Fruit fly (Drosophila melanogaster) whole organism, prepupa: Measurements from ENCODE around the gene Rdl.
A peak's percentile ranks its signal among the peaks of the same experiment; 100 is the strongest.

Experiments used
- Blimp-1 ChIP-seq: fragments of 200-800 bp; sonication (Bioruptor generic); optimal IDR thresholded peaks from 3 replicates; lab custom pipeline; 2017; ENCODE audit warnings: missing biosample characterization, missing genetic modification characterization, mild to moderate bottlenecking, moderate library complexity, missing genetic modification reagents
- CG10631 ChIP-seq: fragments of 200-800 bp; sonication (Bioruptor generic); optimal IDR thresholded peaks from 2 replicates; lab custom pipeline; 2016; ENCODE audit warnings: missing biosample characterization, missing genetic modification characterization
- CG10669 ChIP-seq: fragments of 200-800 bp; sonication (Bioruptor generic); optimal IDR thresholded peaks from 3 replicates; lab custom pipeline; 2018; ENCODE audit warnings: missing biosample characterization, mild to moderate bottlenecking, missing genetic modification characterization, moderate library complexity
- CG11762 ChIP-seq: fragments of 200-800 bp; sonication (Bioruptor generic); optimal IDR thresholded peaks from 3 replicates; lab custom pipeline; 2016; ENCODE audit warnings: missing biosample characterization, missing genetic modification characterization; ENCODE audit not compliant: insufficient read depth
- CG11902 ChIP-seq: fragments of 200-800 bp; sonication (Bioruptor generic); optimal IDR thresholded peaks from 3 replicates; lab custom pipeline; 2016; ENCODE audit warnings: missing biosample characterization, missing genetic modification characterization
- CG15336 ChIP-seq: fragments of 200-800 bp; sonication (Bioruptor generic); IDR thresholded peaks from 2 replicates; pipeline ENCODE4 v1.3.6; 2022; ENCODE audit warnings: missing biosample characterization, missing genetic modification characterization
- CG1621 ChIP-seq: fragments of 200-800 bp; sonication (Bioruptor generic); optimal IDR thresholded peaks from 3 replicates; lab custom pipeline; 2018; ENCODE audit warnings: missing biosample characterization, mild to moderate bottlenecking, missing genetic modification characterization
- CG3032 ChIP-seq: fragments of 200-800 bp; optimal IDR thresholded peaks from 2 replicates; lab custom pipeline; 2019; ENCODE audit warnings: missing biosample characterization, mild to moderate bottlenecking, missing genetic modification characterization, moderate library complexity
- CG31627 ChIP-seq: fragments of 200-800 bp; sonication (Bioruptor generic); optimal IDR thresholded peaks from 3 replicates; lab custom pipeline; 2016; ENCODE audit warnings: missing biosample characterization, missing genetic modification characterization
- CG32006 ChIP-seq: fragments of 200-800 bp; sonication (Bioruptor generic); optimal IDR thresholded peaks from 3 replicates; lab custom pipeline; 2017; ENCODE audit warnings: missing biosample characterization, mild to moderate bottlenecking, missing genetic modification characterization
- CG34406 ChIP-seq: fragments of 200-800 bp; sonication (Bioruptor generic); optimal IDR thresholded peaks from 3 replicates; lab custom pipeline; 2016; ENCODE audit warnings: missing biosample characterization, missing genetic modification characterization
- CG3919 ChIP-seq: fragments of 200-800 bp; sonication (Bioruptor generic); optimal IDR thresholded peaks from 3 replicates; lab custom pipeline; 2016; ENCODE audit warnings: missing biosample characterization, missing genetic modification characterization
- CG4318 ChIP-seq: fragments of 200-800 bp; sonication (Bioruptor generic); optimal IDR thresholded peaks from 3 replicates; lab custom pipeline; 2017; ENCODE audit warnings: missing biosample characterization, mild to moderate bottlenecking, missing genetic modification characterization
- CG6792 ChIP-seq: fragments of 200-800 bp; sonication (Bioruptor generic); optimal IDR thresholded peaks from 3 replicates; lab custom pipeline; 2016; ENCODE audit warnings: missing biosample characterization, missing genetic modification characterization
- CG6808 ChIP-seq: fragments of 200-800 bp; sonication (Bioruptor generic); optimal IDR thresholded peaks from 3 replicates; lab custom pipeline; 2017; ENCODE audit warnings: missing biosample characterization, missing genetic modification characterization, mild to moderate bottlenecking, moderate library complexity, missing genetic modification reagents
- CG6854 ChIP-seq: fragments of 200-800 bp; sonication (Bioruptor generic); optimal IDR thresholded peaks from 2 replicates; lab custom pipeline; 2017; ENCODE audit warnings: missing biosample characterization, mild to moderate bottlenecking, missing genetic modification characterization
- CG8119 ChIP-seq: fragments of 200-800 bp; sonication (Bioruptor generic); IDR thresholded peaks from 3 replicates; pipeline ENCODE4 v1.3.6; 2022; ENCODE audit warnings: missing biosample characterization, missing genetic modification characterization
- CG8319 ChIP-seq: fragments of 200-800 bp; sonication (Bioruptor generic); optimal IDR thresholded peaks from 3 replicates; lab custom pipeline; 2016; ENCODE audit warnings: missing biosample characterization, missing genetic modification characterization
- CG8632 ChIP-seq: fragments of 200-800 bp; sonication (Bioruptor generic); optimal IDR thresholded peaks from 3 replicates; lab custom pipeline; 2016; ENCODE audit warnings: missing biosample characterization, missing genetic modification characterization
- CG9139 ChIP-seq: fragments of 200-800 bp; sonication (Bioruptor generic); optimal IDR thresholded peaks from 3 replicates; lab custom pipeline; 2017; ENCODE audit warnings: missing biosample characterization, mild to moderate bottlenecking, missing genetic modification characterization
- Eip75B ChIP-seq: fragments of 200-800 bp; sonication (Bioruptor generic); optimal IDR thresholded peaks from 3 replicates; lab custom pipeline; 2016; ENCODE audit warnings: missing biosample characterization, missing genetic modification characterization
- Eip78C ChIP-seq: fragments of 200-800 bp; sonication (Bioruptor generic); peaks from one replicate; lab custom pipeline; 2016; ENCODE audit warnings: missing biosample characterization, missing genetic modification characterization
- Eip93F ChIP-seq: fragments of 200-800 bp; sonication (Bioruptor generic); optimal IDR thresholded peaks from 2 replicates; lab custom pipeline; 2016; ENCODE audit warnings: missing biosample characterization, mild to moderate bottlenecking, missing genetic modification characterization
- Ets21C ChIP-seq: fragments of 200-800 bp; sonication (Bioruptor generic); optimal IDR thresholded peaks from 3 replicates; lab custom pipeline; 2016; ENCODE audit warnings: missing biosample characterization, missing genetic modification characterization
- Ets96B ChIP-seq: fragments of 200-800 bp; optimal IDR thresholded peaks from 2 replicates; lab custom pipeline; 2019; ENCODE audit warnings: missing biosample characterization, mild to moderate bottlenecking, missing genetic modification characterization, moderate library complexity
- Gug ChIP-seq: fragments of 200-800 bp; sonication (Bioruptor generic); IDR thresholded peaks from 2 replicates; pipeline ENCODE4 v1.3.6; 2022; ENCODE audit warnings: missing biosample characterization, missing genetic modification characterization
- Hr38 ChIP-seq: sonication (Bioruptor generic); optimal IDR thresholded peaks from 2 replicates; lab custom pipeline; 2016; ENCODE audit warnings: missing biosample characterization, missing genetic modification characterization
- Hr4 ChIP-seq: fragments of 200-800 bp; sonication (Bioruptor generic); optimal IDR thresholded peaks from 3 replicates; lab custom pipeline; 2016; ENCODE audit warnings: missing biosample characterization, missing genetic modification characterization
- Lpt ChIP-seq: fragments of 200-800 bp; sonication (Bioruptor generic); optimal IDR thresholded peaks from 3 replicates; lab custom pipeline; 2016; ENCODE audit warnings: missing biosample characterization, missing genetic modification characterization
- OdsH ChIP-seq: fragments of 200-800 bp; sonication (Bioruptor generic); optimal IDR thresholded peaks from 3 replicates; lab custom pipeline; 2016; ENCODE audit warnings: missing biosample characterization, missing genetic modification characterization
- Smox ChIP-seq: fragments of 200-800 bp; sonication (Bioruptor generic); optimal IDR thresholded peaks from 3 replicates; lab custom pipeline; 2016; ENCODE audit warnings: missing biosample characterization, missing genetic modification characterization
- Sox102F ChIP-seq: fragments of 200-800 bp; sonication (Bioruptor generic); optimal IDR thresholded peaks from 2 replicates; lab custom pipeline; 2016; ENCODE audit warnings: missing biosample characterization, mild to moderate bottlenecking, missing genetic modification characterization
- Sox14 ChIP-seq: fragments of 200-800 bp; sonication (Bioruptor generic); optimal IDR thresholded peaks from 3 replicates; lab custom pipeline; 2016; ENCODE audit warnings: missing biosample characterization, missing genetic modification characterization
- Sox15 ChIP-seq: fragments of 200-800 bp; sonication (Bioruptor generic); optimal IDR thresholded peaks from 3 replicates; lab custom pipeline; 2016; ENCODE audit warnings: missing biosample characterization, missing genetic modification characterization
- achi ChIP-seq: fragments of 200-800 bp; sonication (Bioruptor generic); optimal IDR thresholded peaks from 3 replicates; lab custom pipeline; 2016; ENCODE audit warnings: missing biosample characterization, missing genetic modification characterization
- acj6 ChIP-seq: fragments of 200-800 bp; sonication (Bioruptor generic); optimal IDR thresholded peaks from 3 replicates; lab custom pipeline; 2016; ENCODE audit warnings: missing biosample characterization, missing genetic modification characterization
- dac ChIP-seq: fragments of 200-800 bp; sonication (Bioruptor generic); optimal IDR thresholded peaks from 2 replicates; lab custom pipeline; 2017; ENCODE audit warnings: missing biosample characterization, mild to moderate bottlenecking, missing genetic modification characterization
- dsx ChIP-seq: fragments of 200-800 bp; optimal IDR thresholded peaks from 3 replicates; lab custom pipeline; 2019; ENCODE audit warnings: missing biosample characterization, mild to moderate bottlenecking, missing genetic modification characterization, moderate library complexity; ENCODE audit not compliant: poor library complexity, severe bottlenecking
- eg ChIP-seq: fragments of 200-800 bp; sonication (Bioruptor generic); IDR thresholded peaks from 3 replicates; pipeline ENCODE4 v1.3.6; 2022; ENCODE audit warnings: missing biosample characterization, missing genetic modification characterization
- esn ChIP-seq: fragments of 200-800 bp; sonication (Bioruptor generic); optimal IDR thresholded peaks from 2 replicates; lab custom pipeline; 2016; ENCODE audit warnings: missing biosample characterization, mild to moderate bottlenecking, missing genetic modification characterization, moderate library complexity
- fd59A ChIP-seq: fragments of 200-800 bp; sonication (Bioruptor generic); optimal IDR thresholded peaks from 2 replicates; lab custom pipeline; 2017; ENCODE audit warnings: missing biosample characterization, mild to moderate bottlenecking, missing genetic modification characterization, missing genetic modification reagents
- fd85E ChIP-seq: fragments of 200-800 bp; sonication (Bioruptor generic); optimal IDR thresholded peaks from 3 replicates; lab custom pipeline; 2016; ENCODE audit warnings: missing biosample characterization, missing genetic modification characterization
- fkh ChIP-seq: fragments of 200-800 bp; sonication (Bioruptor generic); optimal IDR thresholded peaks from 3 replicates; lab custom pipeline; 2017; ENCODE audit warnings: missing biosample characterization, mild to moderate bottlenecking, missing genetic modification characterization, moderate library complexity
- lz ChIP-seq: fragments of 200-800 bp; sonication (Bioruptor generic); optimal IDR thresholded peaks from 3 replicates; lab custom pipeline; 2016; ENCODE audit warnings: missing biosample characterization, missing genetic modification characterization
- pdm3 ChIP-seq: fragments of 200-800 bp; sonication (Bioruptor generic); optimal IDR thresholded peaks from 3 replicates; lab custom pipeline; 2016; ENCODE audit warnings: missing biosample characterization, missing genetic modification characterization
- salr ChIP-seq, 2 experiments: fragments of 200-800 bp; sonication (Bioruptor generic); optimal IDR thresholded peaks; 3 replicates each; lab custom pipeline; 2016 to 2018; ENCODE audit warnings: missing biosample characterization in 2 of 2, missing genetic modification characterization in 2 of 2, mild to moderate bottlenecking in 1 of 2
- spab ChIP-seq: fragments of 200-800 bp; sonication (Bioruptor generic); optimal IDR thresholded peaks from 2 replicates; lab custom pipeline; 2017; ENCODE audit warnings: missing biosample characterization, mild to moderate bottlenecking, missing genetic modification characterization, missing genetic modification reagents
- ss ChIP-seq, 2 experiments: fragments of 200-800 bp; sonication (Bioruptor generic); optimal IDR thresholded peaks; 2 replicates in 1 of 2; 3 replicates in 1 of 2; lab custom pipeline; 2017 to 2018; ENCODE audit warnings: mild to moderate bottlenecking in 2 of 2, missing biosample characterization in 2 of 2, missing genetic modification characterization in 2 of 2, moderate library complexity in 1 of 2
- svp ChIP-seq: fragments of 200-800 bp; sonication (Bioruptor generic); peaks from one replicate; lab custom pipeline; 2016; ENCODE audit warnings: missing biosample characterization, missing genetic modification characterization
- vri ChIP-seq: fragments of 200-800 bp; sonication (Bioruptor generic); optimal IDR thresholded peaks from 3 replicates; lab custom pipeline; 2016; ENCODE audit warnings: missing biosample characterization, mild to moderate bottlenecking, missing genetic modification characterization

Gene Rdl

DNA sequence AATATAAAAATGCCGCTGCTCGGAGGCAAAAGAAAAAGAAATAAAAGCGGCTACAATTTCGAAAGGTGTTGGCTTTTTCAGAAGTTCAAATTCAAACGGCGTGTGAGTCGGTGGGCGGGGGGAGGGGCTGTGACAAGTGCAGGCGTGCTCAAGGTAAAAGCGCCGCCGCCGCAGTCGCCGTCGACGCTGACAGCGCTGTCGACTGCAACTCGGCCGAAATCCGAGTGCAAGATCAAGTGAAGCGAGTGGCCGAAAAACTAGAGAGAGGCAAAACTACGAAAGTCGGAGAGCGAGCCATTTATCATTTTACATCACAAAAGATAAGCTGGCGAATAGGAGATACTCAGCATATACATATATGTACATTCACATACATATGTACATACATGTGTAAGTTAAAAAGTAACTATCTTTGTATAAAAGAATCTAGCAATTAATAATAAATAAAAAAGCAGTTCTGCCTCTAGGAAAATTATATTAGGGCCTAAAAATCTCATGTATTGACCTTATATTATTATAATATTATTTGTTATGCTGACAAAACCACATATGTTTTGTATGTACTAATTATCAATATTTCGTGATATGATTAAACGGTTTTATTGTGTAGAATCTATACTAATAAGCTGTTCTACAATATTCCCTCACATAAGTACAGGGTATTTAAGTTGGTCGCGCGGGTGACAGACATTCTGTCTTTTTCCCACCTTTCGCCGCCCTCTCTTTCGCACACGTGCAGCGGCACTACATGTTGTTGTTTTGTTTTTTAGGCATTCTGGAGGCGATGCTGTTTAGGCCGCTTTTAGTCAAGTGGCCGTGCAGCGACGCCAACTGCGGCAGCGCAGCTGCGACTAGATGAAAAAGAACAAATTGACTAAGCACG, 53.0 kb downstream of the Rdl start:
- TF ChIP-seq Eip75B (GFP tag; lab: Kevin White, UChicago) (no peak), CG6808 (GFP tag; lab: Kevin White, UChicago) (no peak), fkh (no peak), Sox14 (GFP tag; lab: Kevin White, UChicago) (no peak), svp (GFP tag; lab: Kevin White, UChicago) (no peak), fd85E (GFP tag; lab: Kevin White, UChicago) (no peak), fd59A (GFP tag; lab: Kevin White, UChicago) (peak; percentile 20), Lpt (GFP tag; lab: Kevin White, UChicago) (no peak), CG10631 (peak; percentile 32), CG32006 (GFP tag; lab: Kevin White, UChicago) (peak; percentile 85), Hr4 (peak; percentile 49), pdm3 (peak; percentile 38), lz (GFP tag; lab: Kevin White, UChicago) (no peak), salr (GFP tag; optimal IDR thresholded peaks at IDR 0.05; lab: Kevin White, UChicago) (peak in 1 of 2 experiments; percentile 66), CG11902 (GFP tag; lab: Kevin White, UChicago) (no peak), Gug (GFP tag; lab: Robert Waterston, UW) (no peak), CG3919 (GFP tag; lab: Kevin White, UChicago) (peak; percentile 12), CG34406 (GFP tag; lab: Kevin White, UChicago) (peak; percentile 15), Hr38 (GFP tag; lab: Kevin White, UChicago) (no peak), CG11762 (GFP tag; lab: Kevin White, UChicago) (no peak), dsx (GFP tag; lab: Kevin White, UChicago) (peak; percentile 5), Blimp-1 (GFP tag; lab: Kevin White, UChicago) (no peak), CG31627 (GFP tag; lab: Kevin White, UChicago) (no peak), vri (no peak), CG1621 (tag; lab: Kevin White, UChicago) (no peak), eg (GFP tag; lab: Robert Waterston, UW) (no peak), CG8119 (GFP tag; lab: Robert Waterston, UW) (peak; percentile 56; the same call in 2 of the 3 replicates), CG10669 (GFP tag; lab: Kevin White, UChicago) (no peak), Eip93F (no peak), esn (GFP tag; lab: Kevin White, UChicago) (no peak), CG8632 (GFP tag; lab: Kevin White, UChicago) (no peak), ss (GFP tag; optimal IDR thresholded peaks at IDR 0.05; lab: Kevin White, UChicago) (no peak), acj6 (peak; percentile 9), Eip78C (peak; percentile 64), spab (no peak), OdsH (GFP tag; lab: Kevin White, UChicago) (peak; percentile 58), Sox102F (GFP tag; lab: Kevin White, UChicago) (no peak), CG3032 (tag; lab: Kevin White, UChicago) (no peak), Ets96B (tag; lab: Kevin White, UChicago) (peak; percentile 22), Smox (GFP tag; lab: Kevin White, UChicago) (no peak), achi (peak; percentile 44), Sox15 (GFP tag; lab: Kevin White, UChicago) (no peak), dac (GFP tag; lab: Kevin White, UChicago) (no peak), CG4318 (GFP tag; lab: Kevin White, UChicago) (peak; percentile 63), CG15336 (peak; percentile 46; the same call in 1 of the 2 replicates), CG9139 (no peak), CG6792 (no peak), CG8319 (GFP tag; lab: Kevin White, UChicago) (no peak), CG6854 (no peak), Ets21C (no peak)
